Fruit fly (Drosophila melanogaster) whole organism, embryonic: ENCODE data around the gene CG43077.

ENCODE experiments used
- BtbVII ChIP-seq: fragments of 200-800 bp; sonication (Bioruptor generic); optimal IDR thresholded peaks from 3 replicates; lab custom pipeline; 2017; ENCODE audit warnings: missing biosample characterization, mild to moderate bottlenecking, missing genetic modification characterization
- CG16779 ChIP-seq: fragments of 200-800 bp; sonication (Bioruptor generic); IDR thresholded peaks from 2 replicates; pipeline ENCODE4 v1.3.6; 2022; ENCODE audit warnings: missing biosample characterization, missing genetic modification characterization
- CG17568 ChIP-seq: fragments of 200-800 bp; sonication (Bioruptor generic); optimal IDR thresholded peaks from 2 replicates; lab custom pipeline; 2018; ENCODE audit warnings: missing biosample characterization, mild to moderate bottlenecking, missing genetic modification characterization, moderate library complexity
- Elba2 ChIP-seq: fragments of 200-800 bp; sonication (Bioruptor generic); optimal IDR thresholded peaks from 3 replicates; lab custom pipeline; 2016; ENCODE audit warnings: missing biosample characterization, missing genetic modification characterization
- Sox100B ChIP-seq: fragments of 200-800 bp; sonication (Bioruptor generic); optimal IDR thresholded peaks from 3 replicates; lab custom pipeline; 2018; ENCODE audit warnings: missing biosample characterization, mild to moderate bottlenecking, missing genetic modification characterization
- aop ChIP-seq: fragments of 200-800 bp; sonication (Bioruptor generic); IDR thresholded peaks from 2 replicates; pipeline ENCODE4 v1.3.6; 2022; ENCODE audit warnings: missing biosample characterization, missing genetic modification characterization
- ash1 ChIP-seq: fragments of 200-800 bp; sonication (Bioruptor generic); optimal IDR thresholded peaks from 2 replicates; lab custom pipeline; 2018; ENCODE audit warnings: missing biosample characterization, mild to moderate bottlenecking, missing genetic modification characterization
- bsh ChIP-seq, 2 experiments: fragments of 200-800 bp; sonication (Bioruptor generic); optimal IDR thresholded peaks; 2 replicates each; lab custom pipeline; 2017 to 2018; ENCODE audit warnings: mild to moderate bottlenecking in 2 of 2, missing biosample characterization in 2 of 2, missing genetic modification characterization in 2 of 2, moderate library complexity in 1 of 2
- nom ChIP-seq: fragments of 200-800 bp; sonication (Bioruptor generic); optimal IDR thresholded peaks from 2 replicates; lab custom pipeline; 2017; ENCODE audit warnings: missing biosample characterization, missing genetic modification characterization, mild to moderate bottlenecking, moderate library complexity, missing genetic modification reagents
- yki ChIP-seq: fragments of >200 bp; optimal IDR thresholded peaks from 3 replicates; lab custom pipeline; 2018

DNA sequence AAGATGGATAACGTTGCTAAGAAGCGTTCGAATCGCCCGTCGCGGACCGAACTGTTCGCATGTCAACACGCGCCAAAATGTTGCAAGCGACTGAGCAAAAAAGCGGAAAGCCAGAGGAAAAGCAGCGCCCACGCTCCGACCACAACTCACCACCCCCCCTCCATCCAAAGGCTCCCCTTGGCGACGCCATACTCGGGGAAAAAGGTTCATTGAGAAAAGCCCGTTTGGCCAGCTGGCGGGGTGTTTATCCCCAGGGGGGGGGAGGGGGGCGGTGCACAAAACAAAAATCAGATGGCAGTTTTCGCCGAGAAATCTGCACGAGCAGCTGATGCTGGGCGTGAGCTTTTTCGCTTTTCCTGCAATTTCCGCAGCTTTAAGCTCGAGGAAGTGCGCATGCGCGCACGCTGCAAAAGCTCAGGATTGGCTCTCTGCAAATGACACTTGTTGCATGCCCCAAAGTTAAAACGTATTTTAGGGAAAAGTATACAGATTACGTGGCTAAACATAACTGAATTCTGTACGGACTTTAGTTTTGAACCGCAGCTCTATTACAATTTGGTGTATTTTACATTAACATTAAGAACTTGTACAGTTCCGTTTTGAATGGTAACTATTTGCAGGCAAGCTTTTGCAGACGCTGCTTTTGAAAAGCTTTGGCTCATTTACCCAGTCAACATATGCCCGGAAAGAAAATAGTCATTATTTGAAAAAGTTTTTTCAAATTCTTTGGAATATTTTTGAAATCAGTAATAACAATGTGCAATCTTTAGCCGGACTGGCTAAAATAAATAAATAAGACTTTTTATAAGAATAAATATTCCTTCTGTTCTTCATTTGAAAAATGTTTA lies 20.4 kb downstream of the CG43077 start:
- TF ChIP-seq aop (GFP tag; lab: Robert Waterston, UW) (no peak), bsh (GFP tag; optimal IDR thresholded peaks at IDR 0.05; lab: Kevin White, UChicago) (no peak), CG16779 (GFP tag; lab: Robert Waterston, UW) (no peak), yki (lab: Kevin White, UChicago) (no peak), nom (GFP tag; lab: Kevin White, UChicago) (no peak), BtbVII (no peak), CG17568 (GFP tag; lab: Kevin White, UChicago) (no peak), Sox100B (GFP tag; lab: Kevin White, UChicago) (no peak), ash1 (GFP tag; lab: Kevin White, UChicago) (no peak), Elba2 (GFP tag; lab: Kevin White, UChicago) (no peak)
